Worm (Caenorhabditis elegans) whole organism, L1 larva: ENCODE measurements around the gene dylt-2.

Source experiments
- mab-9 ChIP-seq: fragments of 200-800 bp; sonication (Bioruptor generic); IDR thresholded peaks from 2 replicates; pipeline ENCODE4 v1.3.6; 2022; ENCODE audit warnings: missing genetic modification reagents, missing genetic modification characterization, missing compliant biosample characterization
- nhr-12 ChIP-seq: sonication (generic microtip); optimal IDR thresholded peaks from 2 replicates; lab custom pipeline; 2017; ENCODE audit warnings: missing biosample characterization, missing genetic modification characterization
- pag-3 ChIP-seq: sonication (generic microtip); optimal IDR thresholded peaks from 2 replicates; lab custom pipeline; 2017; ENCODE audit warnings: missing genetic modification characterization, mild to moderate bottlenecking, missing compliant biosample characterization, antibody characterized with exemption, borderline replicate concordance; ENCODE audit not compliant: insufficient read depth
- pqm-1 ChIP-seq: sonication (generic microtip); optimal IDR thresholded peaks from 3 replicates; lab custom pipeline; 2017; ENCODE audit warnings: missing biosample characterization, missing genetic modification characterization
- sptf-1 ChIP-seq: fragments of 150-350 bp; optimal IDR thresholded peaks from 2 replicates; lab custom pipeline; 2014; ENCODE audit warnings: missing biosample characterization, missing genetic modification characterization
- swsn-7 ChIP-seq: sonication (generic microtip); optimal IDR thresholded peaks from 2 replicates; lab custom pipeline; 2016; ENCODE audit warnings: missing genetic modification characterization, missing compliant biosample characterization
- tbx-2 ChIP-seq: sonication (generic microtip); optimal IDR thresholded peaks from 2 replicates; lab custom pipeline; 2016; ENCODE audit warnings: missing genetic modification characterization, missing compliant biosample characterization
- zag-1 ChIP-seq: fragments of 150-350 bp; optimal IDR thresholded peaks from 2 replicates; lab custom pipeline; 2014; ENCODE audit warnings: missing biosample characterization, missing genetic modification characterization

DNA sequence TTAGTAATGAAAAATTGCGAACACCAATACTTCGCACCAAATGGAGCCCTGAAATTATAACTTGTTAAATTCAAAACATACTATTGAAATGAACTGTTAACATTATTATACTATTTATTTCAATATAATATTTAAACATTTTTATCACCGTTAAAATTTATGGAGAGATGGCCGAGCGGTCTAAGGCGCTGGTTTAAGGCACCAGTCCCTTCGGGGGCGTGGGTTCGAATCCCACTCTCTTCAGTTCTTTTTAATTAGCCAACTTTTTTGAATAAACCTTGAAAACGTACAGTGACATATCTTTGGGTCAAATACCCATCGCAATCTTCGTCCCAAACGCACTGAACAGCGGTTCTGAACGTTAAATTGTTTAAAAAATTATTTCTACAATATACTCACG lies 570 bp downstream of the dylt-2 start:
- TF ChIP-seq mab-9 (GFP tag; lab: Robert Waterston, UW) = no peak
- TF ChIP-seq tbx-2 (tag; lab: Kevin White, UChicago) = no peak
- TF ChIP-seq pqm-1 = no peak
- TF ChIP-seq pag-3 (tag; lab: Kevin White, UChicago) = no peak
- no peak for TF ChIP-seq nhr-12 (tag; lab: Kevin White, UChicago)
- TF ChIP-seq swsn-7 (tag; lab: Kevin White, UChicago) = no peak
- no peak for TF ChIP-seq sptf-1 (tag; lab: Kevin White, UChicago)
- TF ChIP-seq zag-1 (tag; lab: Kevin White, UChicago) = no peak
